Worm (Caenorhabditis elegans) whole organism, L4 larva: ENCODE data around the gene F41E6.5.
A peak's percentile ranks its signal among the peaks of the same experiment; 100 is the strongest.

Experiments used
- F10B5.3 ChIP-seq: sonication (generic microtip); optimal IDR thresholded peaks from 2 replicates; lab custom pipeline; 2016; ENCODE audit warnings: mild to moderate bottlenecking, missing genetic modification characterization, missing compliant biosample characterization
- F26F4.8 ChIP-seq: fragments of 200-800 bp; sonication (Bioruptor generic); conservative IDR thresholded peaks from 2 replicates; pipeline ENCODE4 v1.3.6; 2022; ENCODE audit warnings: missing genetic modification characterization, missing compliant biosample characterization
- F44E2.7 ChIP-seq: fragments of 200-800 bp; sonication (Bioruptor generic); IDR thresholded peaks from 2 replicates; pipeline ENCODE4 v2.1.2; 2022; ENCODE audit warnings: missing genetic modification characterization, missing compliant biosample characterization
- F49E8.2 ChIP-seq: sonication (generic microtip); optimal IDR thresholded peaks from 2 replicates; lab custom pipeline; 2016; ENCODE audit warnings: missing compliant biosample characterization, mild to moderate bottlenecking, missing genetic modification characterization, borderline replicate concordance
- R02D3.7 ChIP-seq: fragments of 150-350 bp; sonication (generic microtip); optimal IDR thresholded peaks from 3 replicates; lab custom pipeline; 2014; ENCODE audit warnings: missing biosample characterization, missing genetic modification characterization
- aha-1 ChIP-seq: fragments of 150-350 bp; peaks from one replicate; lab custom pipeline; 2014; ENCODE audit warnings: missing biosample characterization, missing genetic modification characterization
- ama-1 ChIP-seq: fragments of 150-350 bp; optimal IDR thresholded peaks from 2 replicates; lab custom pipeline; 2014; ENCODE audit warnings: inconsistent platforms, mixed read lengths
- ceh-44 ChIP-seq: fragments of 200-800 bp; sonication (Bioruptor generic); IDR thresholded peaks from 2 replicates; pipeline ENCODE4 v1.3.6; 2022; ENCODE audit warnings: missing genetic modification reagents, missing genetic modification characterization, missing compliant biosample characterization
- ceh-62 ChIP-seq: sonication (generic microtip); optimal IDR thresholded peaks from 2 replicates; lab custom pipeline; 2017; ENCODE audit warnings: missing biosample characterization, missing genetic modification characterization
- cey-2 ChIP-seq: sonication (generic microtip); optimal IDR thresholded peaks from 3 replicates; lab custom pipeline; 2017; ENCODE audit warnings: missing genetic modification characterization, mild to moderate bottlenecking, missing compliant biosample characterization, antibody characterized with exemption, borderline replicate concordance; ENCODE audit not compliant: insufficient read depth
- ctbp-1 ChIP-seq: fragments of 200-800 bp; sonication (Bioruptor generic); IDR thresholded peaks from 2 replicates; pipeline ENCODE4 v1.3.6; 2022; ENCODE audit warnings: missing genetic modification reagents, missing genetic modification characterization, missing compliant biosample characterization
- daf-12 ChIP-seq: fragments of 150-350 bp; optimal IDR thresholded peaks from 2 replicates; lab custom pipeline; 2014; ENCODE audit warnings: missing biosample characterization, missing genetic modification reagents, missing genetic modification characterization
- daf-16 ChIP-seq, 3 experiments: sonication (generic microtip); optimal IDR thresholded peaks; 2 replicates each; lab custom pipeline; 2016 to 2017; ENCODE audit warnings: missing genetic modification characterization in 3 of 3, missing genetic modification reagents in 3 of 3, mild to moderate bottlenecking in 2 of 3, missing compliant biosample characterization in 2 of 3, missing biosample characterization in 1 of 3, moderate library complexity in 1 of 3
- dmd-6 ChIP-seq: fragments of 200-800 bp; sonication (Bioruptor generic); IDR thresholded peaks from 2 replicates; pipeline ENCODE4 v1.3.6; 2022; ENCODE audit warnings: missing genetic modification reagents, missing genetic modification characterization, missing compliant biosample characterization
- dmd-9 ChIP-seq: fragments of 200-800 bp; sonication (Bioruptor generic); IDR thresholded peaks from 2 replicates; pipeline ENCODE4 v1.3.6; 2022; ENCODE audit warnings: missing genetic modification reagents, missing genetic modification characterization, missing compliant biosample characterization
- dve-1 ChIP-seq: sonication (generic microtip); optimal IDR thresholded peaks from 2 replicates; lab custom pipeline; 2017; ENCODE audit warnings: antibody characterized with exemption, mild to moderate bottlenecking, missing genetic modification characterization, missing compliant biosample characterization; ENCODE audit not compliant: insufficient read depth
- fos-1 ChIP-seq: fragments of 150-350 bp; optimal IDR thresholded peaks from 2 replicates; lab custom pipeline; 2014; ENCODE audit warnings: missing biosample characterization, missing genetic modification characterization
- hif-1 ChIP-seq, 2 experiments: sonication (generic microtip); optimal IDR thresholded peaks; 2 replicates each; lab custom pipeline; 2016 to 2017; ENCODE audit warnings: missing compliant biosample characterization in 2 of 2, missing genetic modification characterization in 2 of 2, missing genetic modification reagents in 2 of 2, missing genotype in 2 of 2, mild to moderate bottlenecking in 1 of 2
- hlh-30 ChIP-seq: sonication (generic microtip); optimal IDR thresholded peaks from 2 replicates; lab custom pipeline; 2017; ENCODE audit warnings: antibody characterized with exemption, mild to moderate bottlenecking, missing genetic modification characterization, missing compliant biosample characterization; ENCODE audit not compliant: insufficient read depth
- hmg-1.1 ChIP-seq: fragments of 200-800 bp; sonication (Bioruptor generic); IDR thresholded peaks from 2 replicates; pipeline ENCODE4 v1.3.6; 2022; ENCODE audit warnings: missing genetic modification reagents, missing genetic modification characterization, missing compliant biosample characterization
- jun-1 ChIP-seq: fragments of 150-350 bp; optimal IDR thresholded peaks from 2 replicates; lab custom pipeline; 2014; ENCODE audit warnings: missing biosample characterization, missing genetic modification reagents, missing genetic modification characterization
- lin-13 ChIP-seq: fragments of 150-350 bp; optimal IDR thresholded peaks from 2 replicates; lab custom pipeline; 2014; ENCODE audit warnings: missing biosample characterization, missing genetic modification reagents, missing genetic modification characterization
- lin-15B ChIP-seq: fragments of 150-350 bp; sonication (generic microtip); optimal IDR thresholded peaks from 3 replicates; lab custom pipeline; 2014; ENCODE audit warnings: missing biosample characterization, missing genetic modification characterization
- lin-38 ChIP-seq: fragments of 200-800 bp; sonication (Bioruptor generic); IDR thresholded peaks from 2 replicates; pipeline ENCODE4 v1.3.6; 2022; ENCODE audit warnings: missing genetic modification reagents, missing genetic modification characterization, missing compliant biosample characterization
- madf-9 ChIP-seq: fragments of 200-800 bp; sonication (Bioruptor generic); conservative IDR thresholded peaks from 2 replicates; pipeline ENCODE4 v1.3.6; 2022; ENCODE audit warnings: missing genetic modification reagents, missing genetic modification characterization, missing compliant biosample characterization
- mdt-29 ChIP-seq: fragments of 200-800 bp; sonication (Bioruptor generic); IDR thresholded peaks from 2 replicates; pipeline ENCODE4 v1.3.6; 2022; ENCODE audit warnings: missing genetic modification reagents, missing genetic modification characterization, missing compliant biosample characterization
- mep-1 ChIP-seq: fragments of 150-350 bp; sonication (generic microtip); optimal IDR thresholded peaks from 3 replicates; lab custom pipeline; 2014; ENCODE audit warnings: missing biosample characterization, missing genetic modification characterization
- mes-2 ChIP-seq: sonication (generic microtip); optimal IDR thresholded peaks from 2 replicates; lab custom pipeline; 2016; ENCODE audit warnings: missing genotype, mild to moderate bottlenecking, missing genetic modification characterization, missing compliant biosample characterization; ENCODE audit not compliant: poor library complexity, severe bottlenecking
- mxl-2 ChIP-seq: fragments of 200-800 bp; sonication (Bioruptor generic); conservative IDR thresholded peaks from 2 replicates; pipeline ENCODE4 v1.3.6; 2022; ENCODE audit warnings: missing genetic modification reagents, missing genetic modification characterization, missing compliant biosample characterization
- mxl-3 ChIP-seq: fragments of 200-800 bp; sonication (Bioruptor generic); optimal IDR thresholded peaks from 2 replicates; lab custom pipeline; 2018; ENCODE audit warnings: mild to moderate bottlenecking, missing genetic modification characterization, missing compliant biosample characterization
- nhr-10 ChIP-seq: fragments of 150-350 bp; optimal IDR thresholded peaks from 2 replicates; lab custom pipeline; 2014; ENCODE audit warnings: missing biosample characterization, missing genetic modification characterization
- nhr-41 ChIP-seq: fragments of 200-800 bp; sonication (Bioruptor generic); IDR thresholded peaks from 2 replicates; pipeline ENCODE4 v1.3.6; 2022; ENCODE audit warnings: missing genetic modification reagents, missing genetic modification characterization, missing compliant biosample characterization
- nhr-42 ChIP-seq: fragments of 200-800 bp; sonication (Bioruptor generic); IDR thresholded peaks from 2 replicates; pipeline ENCODE4 v1.3.6; 2022; ENCODE audit warnings: missing genetic modification characterization, missing compliant biosample characterization
- nhr-48 ChIP-seq: sonication (generic microtip); optimal IDR thresholded peaks from 2 replicates; lab custom pipeline; 2016; ENCODE audit warnings: mild to moderate bottlenecking, missing genetic modification characterization, missing compliant biosample characterization
- pha-4 ChIP-seq, 2 experiments: fragments of 150-350 bp in 1 of 2; fragments of 200-800 bp in 1 of 2; sonication (Bioruptor generic) in 1 of 2; IDR thresholded peaks in 1 of 2; optimal IDR thresholded peaks in 1 of 2; 2 replicates each; pipeline versions ENCODE4 v1.3.6 to Lab custom; 2014 to 2022; ENCODE audit warnings: missing genetic modification characterization in 2 of 2, missing genetic modification reagents in 2 of 2, missing biosample characterization in 1 of 2, missing compliant biosample characterization in 1 of 2
- rbr-2 ChIP-seq: sonication (generic microtip); optimal IDR thresholded peaks from 2 replicates; lab custom pipeline; 2016; ENCODE audit warnings: missing genotype, missing genetic modification characterization, missing compliant biosample characterization
- saeg-2 ChIP-seq: fragments of 200-800 bp; sonication (Bioruptor generic); IDR thresholded peaks from 2 replicates; pipeline ENCODE4 v1.3.6; 2022; ENCODE audit warnings: missing genetic modification reagents, missing genetic modification characterization, missing compliant biosample characterization
- unc-130 ChIP-seq: sonication (generic microtip); optimal IDR thresholded peaks from 2 replicates; lab custom pipeline; 2016; ENCODE audit warnings: missing genetic modification reagents, missing genetic modification characterization, missing compliant biosample characterization
- unc-62 ChIP-seq, 3 experiments: fragments of 150-350 bp in 1 of 3; sonication (generic microtip); optimal IDR thresholded peaks in 2 of 3; peaks in 1 of 3; 1 replicate in 1 of 3; 2 replicates in 2 of 3; lab custom pipeline; 2014 to 2017; ENCODE audit warnings: missing biosample characterization in 3 of 3, missing genetic modification characterization in 3 of 3, missing genetic modification reagents in 3 of 3, missing genotype in 1 of 3
- vab-7 ChIP-seq: fragments of 200-800 bp; sonication (Bioruptor generic); IDR thresholded peaks from 2 replicates; pipeline ENCODE4 v1.3.6; 2022; ENCODE audit warnings: missing genetic modification reagents, missing genetic modification characterization, missing compliant biosample characterization
- zfp-3 ChIP-seq: fragments of 200-800 bp; sonication (Bioruptor generic); conservative IDR thresholded peaks from 2 replicates; pipeline ENCODE4 v1.3.6; 2022; ENCODE audit warnings: missing genetic modification reagents, missing genetic modification characterization, missing compliant biosample characterization
- zip-11 ChIP-seq: fragments of 200-800 bp; sonication (Bioruptor generic); IDR thresholded peaks from 2 replicates; pipeline ENCODE4 v1.3.6; 2022; ENCODE audit warnings: missing genetic modification characterization, missing compliant biosample characterization
- ztf-7 ChIP-seq: fragments of 150-350 bp; optimal IDR thresholded peaks from 2 replicates; lab custom pipeline; 2014; ENCODE audit warnings: missing biosample characterization, missing genetic modification characterization

F41E6.5 gene

ce11 chrV:8610633-8611404 is 7.5 kb downstream of the F41E6.5 start, which contains the start of gene fip-4 (continued):
- no peak for TF ChIP-seq nhr-42 (GFP tag; lab: Robert Waterston, UW)
- TF ChIP-seq vab-7 (GFP tag; lab: Robert Waterston, UW), result no peak
- no peak for TF ChIP-seq hif-1 (tag; optimal IDR thresholded peaks at IDR 0.05; lab: Kevin White, UChicago)
- TF ChIP-seq madf-9 (GFP tag; lab: Robert Waterston, UW), result no peak
- peak; percentile 57; the same call in 1 of the 2 replicates for TF ChIP-seq nhr-41 (GFP tag; lab: Robert Waterston, UW)
- TF ChIP-seq cey-2 (tag; lab: Kevin White, UChicago), result peak; percentile 12
- no peak for TF ChIP-seq jun-1 (tag; lab: Kevin White, UChicago)
- peak; percentile 57 for TF ChIP-seq mxl-3 (GFP tag; lab: Kevin White, UChicago)
- TF ChIP-seq F26F4.8 (GFP tag; lab: Robert Waterston, UW), result no peak
- TF ChIP-seq F10B5.3, result no peak
- no peak for TF ChIP-seq nhr-10 (tag; lab: Kevin White, UChicago)
- TF ChIP-seq zip-11 (GFP tag; lab: Robert Waterston, UW), result no peak
- TF ChIP-seq ceh-44, result no peak
- no peak for TF ChIP-seq daf-12 (tag; lab: Kevin White, UChicago)
- TF ChIP-seq rbr-2 (tag; lab: Kevin White, UChicago), result no peak
- no peak for TF ChIP-seq lin-15B (tag; lab: Kevin White, UChicago)
- TF ChIP-seq dmd-6 (GFP tag; lab: Robert Waterston, UW), result peak; percentile 60
- no peak for TF ChIP-seq saeg-2 (GFP tag; lab: Robert Waterston, UW)
- no peak for TF ChIP-seq fos-1 (tag; lab: Kevin White, UChicago)
- no peak for TF ChIP-seq pha-4 (GFP tag; IDR thresholded peaks at IDR 0.05; lab: Robert Waterston, UW)
- TF ChIP-seq pha-4 (tag; optimal IDR thresholded peaks at IDR 0.05; lab: Kevin White, UChicago), result peak; percentile 92
- TF ChIP-seq lin-38 (GFP tag; lab: Robert Waterston, UW), result no peak
- TF ChIP-seq F49E8.2 (tag; lab: Kevin White, UChicago), result no peak
- TF ChIP-seq dve-1, result peak; percentile 62
- TF ChIP-seq hlh-30 (tag; lab: Kevin White, UChicago), result peak; percentile 87
- no peak for TF ChIP-seq ceh-62
- no peak for TF ChIP-seq dmd-9 (GFP tag; lab: Robert Waterston, UW)
- no peak for TF ChIP-seq lin-13 (GFP tag; lab: Kevin White, UChicago)
- TF ChIP-seq mdt-29, result no peak
- TF ChIP-seq zfp-3 (GFP tag; lab: Robert Waterston, UW), result no peak
- TF ChIP-seq hmg-1.1, result peak; percentile 48
- no peak for TF ChIP-seq nhr-48 (tag; lab: Kevin White, UChicago)
- no peak for TF ChIP-seq F44E2.7 (GFP tag; lab: Robert Waterston, UW)
- TF ChIP-seq, all 104 proteins: peak for 19

ce11 chrV:8615711-8616110 is 12.4 kb downstream of the F41E6.5 start:
- TF ChIP-seq hmg-1.1 (0 out of 2 replicates have a peak, but pooled peaks have one; percentile 20), mxl-2 (no peak), ztf-7 (tag; lab: Kevin White, UChicago) (no peak), ctbp-1 (GFP tag; lab: Robert Waterston, UW) (0 out of 2 replicates have a peak, but pooled peaks have one; percentile 7), lin-13 (GFP tag; lab: Kevin White, UChicago) (no peak), ceh-44 (0 out of 2 replicates have a peak, but pooled peaks have one; percentile 10), aha-1 (peak; percentile 77), R02D3.7 (tag; lab: Kevin White, UChicago) (no peak), ama-1 (peak; percentile 68), unc-130 (no peak), daf-16 (GFP tag; optimal IDR thresholded peaks at IDR 0.05; lab: Kevin White, UChicago) (no peak), daf-16 (tag; optimal IDR thresholded peaks at IDR 0.05; lab: Kevin White, UChicago) (peak; percentile 9), unc-62 (GFP tag; optimal IDR thresholded peaks at IDR 0.05 in 1 of 2; lab: Kevin White, UChicago) (no peak), unc-62 (tag; optimal IDR thresholded peaks at IDR 0.05; lab: Kevin White, UChicago) (no peak), mep-1 (tag; lab: Kevin White, UChicago) (peak; percentile 15), nhr-48 (tag; lab: Kevin White, UChicago) (peak; percentile 19), mes-2 (tag; lab: Kevin White, UChicago) (peak; percentile 21)
